Fruit fly (Drosophila melanogaster) whole organism, embryonic: ENCODE data around the gene MAPk-Ak2.

Source experiments
- Atf3 ChIP-seq: fragments of 200-800 bp; sonication (Bioruptor generic); optimal IDR thresholded peaks from 3 replicates; lab custom pipeline; 2016; ENCODE audit warnings: missing biosample characterization, missing genetic modification characterization
- CG10147 ChIP-seq: fragments of 200-800 bp; sonication (Bioruptor generic); optimal IDR thresholded peaks from 2 replicates; lab custom pipeline; 2019; ENCODE audit warnings: missing biosample characterization, mild to moderate bottlenecking, missing genetic modification characterization, moderate library complexity
- CG10979 ChIP-seq: fragments of 200-800 bp; sonication (Bioruptor generic); optimal IDR thresholded peaks from 2 replicates; lab custom pipeline; 2018; ENCODE audit warnings: missing biosample characterization, mild to moderate bottlenecking, missing genetic modification characterization, moderate library complexity
- CG11695 ChIP-seq: fragments of 200-800 bp; sonication (Bioruptor generic); IDR thresholded peaks from 3 replicates; pipeline ENCODE4 v1.3.6; 2022; ENCODE audit warnings: missing biosample characterization, missing genetic modification characterization
- CG12104 ChIP-seq: fragments of 200-800 bp; sonication (Bioruptor generic); optimal IDR thresholded peaks from 3 replicates; lab custom pipeline; 2016; ENCODE audit warnings: missing biosample characterization, missing genetic modification characterization
- CG14014 ChIP-seq: fragments of 200-800 bp; sonication (Bioruptor generic); IDR thresholded peaks from 2 replicates; pipeline ENCODE4 v1.3.6; 2022; ENCODE audit warnings: missing biosample characterization, missing genetic modification characterization
- CG15514 ChIP-seq: fragments of 200-800 bp; sonication (Bioruptor generic); optimal IDR thresholded peaks from 3 replicates; lab custom pipeline; 2017; ENCODE audit warnings: missing biosample characterization, missing genetic modification characterization, mild to moderate bottlenecking, moderate library complexity, missing genetic modification reagents
- CG1602 ChIP-seq: fragments of 200-800 bp; sonication (Bioruptor generic); optimal IDR thresholded peaks from 3 replicates; lab custom pipeline; 2016; ENCODE audit warnings: missing biosample characterization, missing genetic modification characterization
- CG16779 ChIP-seq: fragments of 200-800 bp; sonication (Bioruptor generic); IDR thresholded peaks from 2 replicates; pipeline ENCODE4 v1.3.6; 2022; ENCODE audit warnings: missing biosample characterization, missing genetic modification characterization
- CG2678 ChIP-seq: fragments of 200-800 bp; sonication (Bioruptor generic); optimal IDR thresholded peaks from 3 replicates; lab custom pipeline; 2019; ENCODE audit warnings: missing biosample characterization, mild to moderate bottlenecking, missing genetic modification characterization, moderate library complexity
- CG30020 ChIP-seq: fragments of 200-800 bp; optimal IDR thresholded peaks from 2 replicates; lab custom pipeline; 2019; ENCODE audit warnings: missing biosample characterization, mild to moderate bottlenecking, missing genetic modification characterization, moderate library complexity
- CG31388 ChIP-seq: fragments of 200-800 bp; sonication (Bioruptor generic); optimal IDR thresholded peaks from 2 replicates; lab custom pipeline; 2016; ENCODE audit warnings: missing biosample characterization, missing genetic modification characterization
- CG31441 ChIP-seq: fragments of 200-800 bp; sonication (Bioruptor generic); IDR thresholded peaks from 2 replicates; pipeline ENCODE4 v1.3.6; 2022; ENCODE audit warnings: missing biosample characterization, missing genetic modification characterization
- CG3407 ChIP-seq: fragments of 200-800 bp; sonication (Bioruptor generic); optimal IDR thresholded peaks from 2 replicates; lab custom pipeline; 2018; ENCODE audit warnings: missing biosample characterization, mild to moderate bottlenecking, missing genetic modification characterization
- CG34376 ChIP-seq: fragments of 200-800 bp; sonication (Bioruptor generic); optimal IDR thresholded peaks from 2 replicates; lab custom pipeline; 2018; ENCODE audit warnings: missing biosample characterization, mild to moderate bottlenecking, missing genetic modification characterization
- CG5953 ChIP-seq: fragments of 200-800 bp; sonication (Bioruptor generic); IDR thresholded peaks from 2 replicates; pipeline ENCODE4 v1.3.6; 2022; ENCODE audit warnings: missing biosample characterization, missing genetic modification characterization
- CG6272 ChIP-seq: fragments of 200-800 bp; sonication (Bioruptor generic); IDR thresholded peaks from 2 replicates; pipeline ENCODE4 v1.3.6; 2022; ENCODE audit warnings: missing biosample characterization, missing genetic modification characterization
- CG7786 ChIP-seq: fragments of 200-800 bp; sonication (Bioruptor generic); optimal IDR thresholded peaks from 2 replicates; lab custom pipeline; 2016; ENCODE audit warnings: missing biosample characterization, missing genetic modification characterization
- CG9437 ChIP-seq: fragments of 200-800 bp; sonication (Bioruptor generic); optimal IDR thresholded peaks from 2 replicates; lab custom pipeline; 2018; ENCODE audit warnings: missing biosample characterization, mild to moderate bottlenecking, missing genetic modification characterization
- CG9876 ChIP-seq: fragments of 200-800 bp; sonication (Bioruptor generic); optimal IDR thresholded peaks from 2 replicates; lab custom pipeline; 2016; ENCODE audit warnings: missing biosample characterization, missing genetic modification characterization
- ERR ChIP-seq: fragments of 200-800 bp; sonication (Bioruptor generic); optimal IDR thresholded peaks from 2 replicates; lab custom pipeline; 2016; ENCODE audit warnings: missing biosample characterization, missing genetic modification characterization
- HmgZ ChIP-seq: fragments of 200-800 bp; sonication (Bioruptor generic); optimal IDR thresholded peaks from 2 replicates; lab custom pipeline; 2018; ENCODE audit warnings: missing biosample characterization, mild to moderate bottlenecking, missing genetic modification characterization
- Hmx ChIP-seq: fragments of 200-800 bp; sonication (Bioruptor generic); optimal IDR thresholded peaks from 2 replicates; lab custom pipeline; 2016; ENCODE audit warnings: missing biosample characterization, missing genetic modification characterization
- Jarid2 ChIP-seq: fragments of 200-800 bp; sonication (Bioruptor generic); optimal IDR thresholded peaks from 3 replicates; lab custom pipeline; 2017; ENCODE audit warnings: mild to moderate bottlenecking, missing biosample characterization, missing genetic modification reagents, missing genetic modification characterization
- Lhr ChIP-seq: fragments of 200-800 bp; sonication (Bioruptor generic); optimal IDR thresholded peaks from 3 replicates; lab custom pipeline; 2017; ENCODE audit warnings: mild to moderate bottlenecking, missing biosample characterization, missing genetic modification reagents, missing genetic modification characterization
- MESR4 ChIP-seq: fragments of 200-800 bp; sonication (Bioruptor generic); optimal IDR thresholded peaks from 2 replicates; lab custom pipeline; 2018; ENCODE audit warnings: missing biosample characterization, mild to moderate bottlenecking, missing genetic modification characterization, moderate library complexity
- Med ChIP-seq: fragments of 200-800 bp; sonication (Bioruptor generic); peaks from one replicate; lab custom pipeline; 2016; ENCODE audit warnings: missing biosample characterization, missing genetic modification characterization, mild to moderate bottlenecking, inconsistent platforms, moderate library complexity
- Mrtf ChIP-seq: fragments of 200-800 bp; sonication (Bioruptor generic); IDR thresholded peaks from 3 replicates; pipeline ENCODE4 v1.3.6; 2022; ENCODE audit warnings: missing biosample characterization, missing genetic modification characterization
- Ravus ChIP-seq: fragments of 200-800 bp; sonication (Bioruptor generic); IDR thresholded peaks from 2 replicates; pipeline ENCODE4 v1.3.6; 2022; ENCODE audit warnings: missing biosample characterization, missing genetic modification characterization
- Sin3A ChIP-seq: fragments of >200 bp; optimal IDR thresholded peaks from 2 replicates; lab custom pipeline; 2018
- Vsx1 ChIP-seq: fragments of 200-800 bp; sonication (Bioruptor generic); optimal IDR thresholded peaks from 2 replicates; lab custom pipeline; 2017; ENCODE audit warnings: missing biosample characterization, mild to moderate bottlenecking, missing genetic modification characterization, missing genetic modification reagents
- abd-A ChIP-seq: fragments of 200-800 bp; sonication (Bioruptor generic); optimal IDR thresholded peaks from 3 replicates; lab custom pipeline; 2019; ENCODE audit warnings: missing biosample characterization, mild to moderate bottlenecking, missing genetic modification characterization, moderate library complexity
- ase ChIP-seq: fragments of 200-800 bp; sonication (Bioruptor generic); IDR thresholded peaks from 3 replicates; pipeline ENCODE4 v1.3.6; 2022; ENCODE audit warnings: missing biosample characterization, missing genetic modification characterization
- ash1 ChIP-seq: fragments of 200-800 bp; sonication (Bioruptor generic); optimal IDR thresholded peaks from 2 replicates; lab custom pipeline; 2018; ENCODE audit warnings: missing biosample characterization, mild to moderate bottlenecking, missing genetic modification characterization
- az2 ChIP-seq: fragments of 200-800 bp; sonication (Bioruptor generic); optimal IDR thresholded peaks from 3 replicates; lab custom pipeline; 2016; ENCODE audit warnings: missing biosample characterization, missing genetic modification characterization
- btn ChIP-seq: fragments of 200-800 bp; sonication (Bioruptor generic); optimal IDR thresholded peaks from 2 replicates; lab custom pipeline; 2016; ENCODE audit warnings: missing biosample characterization, missing genetic modification characterization
- chinmo ChIP-seq: fragments of 200-800 bp; sonication (Bioruptor generic); IDR thresholded peaks from 4 replicates; pipeline ENCODE4 v1.3.6; 2022; ENCODE audit warnings: missing biosample characterization, missing genetic modification characterization; ENCODE audit not compliant: partially characterized antibody
- corto ChIP-seq: fragments of 200-800 bp; sonication (Bioruptor generic); optimal IDR thresholded peaks from 2 replicates; lab custom pipeline; 2016; ENCODE audit warnings: missing biosample characterization, mild to moderate bottlenecking, missing genetic modification characterization, moderate library complexity
- dm ChIP-seq: fragments of 200-800 bp; sonication (Bioruptor generic); optimal IDR thresholded peaks from 3 replicates; lab custom pipeline; 2016; ENCODE audit warnings: missing biosample characterization, missing genetic modification characterization
- ham ChIP-seq: fragments of 200-800 bp; sonication (Bioruptor generic); IDR thresholded peaks from 2 replicates; pipeline ENCODE4 v1.3.6; 2022; ENCODE audit warnings: missing biosample characterization, missing genetic modification characterization
- klu ChIP-seq: fragments of 200-800 bp; sonication (Bioruptor generic); IDR thresholded peaks from 2 replicates; pipeline ENCODE4 v1.3.6; 2022; ENCODE audit warnings: missing biosample characterization, missing genetic modification characterization
- kni ChIP-seq: fragments of 200-800 bp; sonication (Bioruptor generic); optimal IDR thresholded peaks from 3 replicates; lab custom pipeline; 2017; ENCODE audit warnings: mild to moderate bottlenecking, missing biosample characterization, missing genetic modification reagents, missing genetic modification characterization
- org-1 ChIP-seq: fragments of 200-800 bp; sonication (Bioruptor generic); optimal IDR thresholded peaks from 2 replicates; lab custom pipeline; 2017; ENCODE audit warnings: missing biosample characterization, missing genetic modification characterization
- p53 ChIP-seq: fragments of 200-800 bp; sonication (Bioruptor generic); optimal IDR thresholded peaks from 2 replicates; lab custom pipeline; 2016; ENCODE audit warnings: missing biosample characterization, missing genetic modification characterization
- pita ChIP-seq: fragments of 200-800 bp; sonication (Bioruptor generic); optimal IDR thresholded peaks from 2 replicates; lab custom pipeline; 2017; ENCODE audit warnings: missing biosample characterization, mild to moderate bottlenecking, missing genetic modification characterization
- pnt ChIP-seq: fragments of 200-800 bp; sonication (Bioruptor generic); optimal IDR thresholded peaks from 3 replicates; lab custom pipeline; 2016; ENCODE audit warnings: missing biosample characterization, missing genetic modification characterization
- sd ChIP-seq: fragments of 200-800 bp; sonication (Bioruptor generic); optimal IDR thresholded peaks from 3 replicates; lab custom pipeline; 2018; ENCODE audit warnings: missing biosample characterization, mild to moderate bottlenecking, missing genetic modification characterization, moderate library complexity
- shn ChIP-seq: fragments of 200-800 bp; sonication (Bioruptor generic); optimal IDR thresholded peaks from 3 replicates; lab custom pipeline; 2016; ENCODE audit warnings: missing biosample characterization, missing genetic modification characterization
- sob ChIP-seq: fragments of 200-800 bp; sonication (Bioruptor generic); IDR thresholded peaks from 2 replicates; pipeline ENCODE4 v1.3.6; 2022; ENCODE audit warnings: missing biosample characterization, missing genetic modification characterization
- ttk ChIP-seq: fragments of 200-800 bp; sonication (Bioruptor generic); IDR thresholded peaks from 2 replicates; pipeline ENCODE4 v2.1.2; 2022; ENCODE audit warnings: missing biosample characterization, missing genetic modification characterization
- wor ChIP-seq: fragments of 200-800 bp; sonication (Bioruptor generic); IDR thresholded peaks from 2 replicates; pipeline ENCODE4 v1.3.6; 2022; ENCODE audit warnings: missing biosample characterization, missing genetic modification characterization

Gene MAPk-Ak2

DNA sequence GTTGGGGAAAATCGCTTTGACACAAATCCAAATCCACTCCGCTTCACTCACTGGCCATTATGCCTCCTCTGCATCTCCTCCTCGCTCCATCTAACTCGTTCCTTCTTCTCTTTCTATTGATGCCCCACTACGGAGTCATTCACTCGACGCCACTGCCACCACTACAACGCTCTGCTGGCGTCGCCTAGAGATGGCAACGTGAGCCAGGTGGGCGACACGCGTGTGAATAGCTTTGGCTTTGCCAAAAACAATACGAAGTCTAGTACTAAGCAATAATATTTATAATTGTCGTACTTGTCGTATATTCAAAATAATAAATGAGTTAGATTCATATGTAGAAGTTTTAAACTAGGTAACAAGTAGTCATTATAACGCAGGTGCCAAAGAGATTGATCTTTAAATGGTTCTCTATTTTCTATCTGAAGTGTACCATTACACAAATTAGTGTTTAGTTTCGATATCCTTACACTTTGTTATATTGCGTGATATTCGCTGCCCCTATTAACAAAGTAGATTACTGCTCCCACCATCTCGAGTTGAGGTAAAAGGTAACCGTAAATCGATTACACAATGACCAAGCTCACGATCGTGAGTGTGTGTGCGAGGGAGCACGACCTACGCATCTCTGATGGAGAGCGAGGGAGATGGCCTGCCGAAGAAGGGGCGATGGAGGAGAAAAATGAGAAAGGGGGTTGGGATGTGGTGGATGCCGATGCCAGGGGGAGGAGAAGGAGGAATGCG is 18.8 kb downstream of the MAPk-Ak2 start (continued):
- TF ChIP-seq CG14014 (GFP tag; lab: Robert Waterston, UW) (0 out of 2 replicates have a peak, but pooled peaks have one; percentile 7), sob (peak; percentile 17; the same call in 1 of the 2 replicates), CG2678 (peak; percentile 38), Mrtf (GFP tag; lab: Robert Waterston, UW) (no peak), CG9876 (no peak), CG34376 (no peak), klu (GFP tag; lab: Robert Waterston, UW) (no peak), CG10979 (tag; lab: Kevin White, UChicago) (no peak), CG16779 (GFP tag; lab: Robert Waterston, UW) (0 out of 2 replicates have a peak, but pooled peaks have one; percentile 14), CG6272 (GFP tag; lab: Robert Waterston, UW) (no peak), CG7786 (no peak), Med (GFP tag; lab: Kevin White, UChicago) (peak; percentile 75), sd (tag; lab: Kevin White, UChicago) (no peak), CG31388 (no peak), CG12104 (GFP tag; lab: Kevin White, UChicago) (no peak), ase (GFP tag; lab: Robert Waterston, UW) (no peak), ttk (GFP tag; lab: Robert Waterston, UW) (no peak), dm (GFP tag; lab: Kevin White, UChicago) (no peak), ham (GFP tag; lab: Robert Waterston, UW) (no peak), CG5953 (GFP tag; lab: Robert Waterston, UW) (no peak), CG1602 (GFP tag; lab: Kevin White, UChicago) (peak; percentile 17), CG3407 (GFP tag; lab: Kevin White, UChicago) (no peak), HmgZ (no peak), btn (no peak), Lhr (GFP tag; lab: Kevin White, UChicago) (no peak), org-1 (GFP tag; lab: Kevin White, UChicago) (no peak), pnt (no peak), CG31441 (GFP tag; lab: Robert Waterston, UW) (0 out of 2 replicates have a peak, but pooled peaks have one; percentile 18), Vsx1 (GFP tag; lab: Kevin White, UChicago) (no peak), pita (GFP tag; lab: Kevin White, UChicago) (no peak), CG30020 (tag; lab: Kevin White, UChicago) (no peak), CG11695 (GFP tag; lab: Robert Waterston, UW) (0 out of 3 replicates have a peak, but pooled peaks have one; percentile 8), Jarid2 (GFP tag; lab: Kevin White, UChicago) (no peak), CG15514 (GFP tag; lab: Kevin White, UChicago) (peak; percentile 11), corto (no peak), CG9437 (GFP tag; lab: Kevin White, UChicago) (peak; percentile 42), kni (no peak), Atf3 (no peak), Hmx (GFP tag; lab: Kevin White, UChicago) (no peak), ash1 (GFP tag; lab: Kevin White, UChicago) (no peak), az2 (GFP tag; lab: Kevin White, UChicago) (peak; percentile 17), CG10147 (GFP tag; lab: Kevin White, UChicago) (peak; percentile 18), Sin3A (lab: Kevin White, UChicago) (no peak), MESR4 (GFP tag; lab: Kevin White, UChicago) (no peak), wor (GFP tag; lab: Robert Waterston, UW) (no peak), abd-A (tag; lab: Kevin White, UChicago) (no peak), shn (GFP tag; lab: Kevin White, UChicago) (no peak), Ravus (GFP tag; lab: Robert Waterston, UW) (no peak), ERR (no peak), p53 (no peak), chinmo (GFP tag; lab: Robert Waterston, UW) (no peak)
